Fruit fly (Drosophila melanogaster) whole organism, embryonic: ENCODE results near the gene pbl.

Source experiments
- B-H2 ChIP-seq: fragments of 200-800 bp; sonication (Bioruptor generic); optimal IDR thresholded peaks from 2 replicates; lab custom pipeline; 2018; ENCODE audit warnings: missing biosample characterization, mild to moderate bottlenecking, missing genetic modification characterization
- CG10366 ChIP-seq: fragments of 200-800 bp; sonication (Bioruptor generic); IDR thresholded peaks from 2 replicates; pipeline ENCODE4 v1.3.6; 2022; ENCODE audit warnings: missing biosample characterization, missing genetic modification characterization
- CG3838 ChIP-seq: fragments of 200-800 bp; sonication (Bioruptor generic); optimal IDR thresholded peaks from 3 replicates; lab custom pipeline; 2016; ENCODE audit warnings: missing biosample characterization, missing genetic modification characterization
- Fer3 ChIP-seq: fragments of 200-800 bp; sonication (Bioruptor generic); optimal IDR thresholded peaks from 2 replicates; lab custom pipeline; 2018; ENCODE audit warnings: missing biosample characterization, mild to moderate bottlenecking, missing genetic modification characterization, moderate library complexity
- Six4 ChIP-seq: fragments of 200-800 bp; sonication (Bioruptor generic); optimal IDR thresholded peaks from 2 replicates; lab custom pipeline; 2016; ENCODE audit warnings: missing biosample characterization, missing genetic modification characterization
- dmrt11E ChIP-seq: fragments of 200-800 bp; sonication (Bioruptor generic); optimal IDR thresholded peaks from 3 replicates; lab custom pipeline; 2018; ENCODE audit warnings: missing biosample characterization, mild to moderate bottlenecking, missing genetic modification characterization, moderate library complexity

DNA sequence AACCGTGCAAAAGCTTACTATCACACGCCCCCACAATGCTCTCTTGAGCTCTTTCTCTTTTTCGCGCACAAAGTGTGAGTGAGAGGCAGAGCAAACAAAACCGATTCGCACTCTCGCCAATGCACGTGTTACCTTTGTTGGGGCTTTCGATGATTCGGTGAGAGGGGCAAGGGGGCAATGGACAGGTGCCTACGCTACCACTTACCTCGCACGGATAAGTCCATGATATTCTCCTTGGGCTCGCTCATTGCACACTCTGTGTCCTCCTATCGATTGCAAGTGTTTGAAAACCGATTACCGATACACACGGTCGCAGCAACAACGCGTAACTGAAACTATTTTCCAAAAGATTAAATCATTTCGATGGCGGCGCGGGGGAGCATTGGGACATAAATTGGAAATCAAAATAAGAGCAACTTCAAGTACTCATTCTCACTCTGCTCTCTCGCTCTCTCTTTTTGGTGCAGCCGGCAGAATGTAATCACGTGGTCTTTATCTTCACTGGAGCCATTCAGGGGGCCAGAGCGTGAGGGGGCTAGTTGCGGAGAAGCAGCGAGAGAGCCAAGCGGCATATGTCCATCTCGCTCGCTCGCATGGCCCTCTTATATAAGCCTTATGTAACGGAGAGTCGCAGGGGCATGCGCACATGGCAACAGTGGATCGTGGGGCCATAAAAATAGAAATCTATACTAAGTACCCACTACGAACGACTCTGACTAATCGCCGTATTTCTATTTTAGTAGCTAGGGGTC is 44.5 kb downstream of the pbl start, which contains the start of gene Pdp1:
- no peak for TF ChIP-seq dmrt11E (tag; lab: Kevin White, UChicago)
- no peak for TF ChIP-seq Six4
- no peak for TF ChIP-seq Fer3 (tag; lab: Kevin White, UChicago)
- no peak for TF ChIP-seq CG3838 (GFP tag; lab: Kevin White, UChicago)
- TF ChIP-seq B-H2 = peak; percentile 10
- TF ChIP-seq CG10366 (GFP tag; lab: Robert Waterston, UW) = no peak; the same call in 1 of the 2 replicates
